Worm (Caenorhabditis elegans) whole organism, L4/young adult: ENCODE results near the gene Y57G11B.2.
A peak's percentile ranks its signal among the peaks of the same experiment; 100 is the strongest.

Experiments
- W03F9.2 ChIP-seq: fragments of 150-350 bp; optimal IDR thresholded peaks from 2 replicates; lab custom pipeline; 2014; ENCODE audit warnings: missing biosample characterization, missing genetic modification characterization
- dao-5 ChIP-seq: sonication (generic microtip); optimal IDR thresholded peaks from 2 replicates; lab custom pipeline; 2016; ENCODE audit warnings: missing genotype, missing genetic modification characterization, moderate library complexity, missing compliant biosample characterization
- him-1 ChIP-seq: sonication (generic microtip); optimal IDR thresholded peaks from 2 replicates; lab custom pipeline; 2016; ENCODE audit warnings: missing genotype, missing genetic modification reagents, missing genetic modification characterization, missing compliant biosample characterization

Gene Y57G11B.2

DNA sequence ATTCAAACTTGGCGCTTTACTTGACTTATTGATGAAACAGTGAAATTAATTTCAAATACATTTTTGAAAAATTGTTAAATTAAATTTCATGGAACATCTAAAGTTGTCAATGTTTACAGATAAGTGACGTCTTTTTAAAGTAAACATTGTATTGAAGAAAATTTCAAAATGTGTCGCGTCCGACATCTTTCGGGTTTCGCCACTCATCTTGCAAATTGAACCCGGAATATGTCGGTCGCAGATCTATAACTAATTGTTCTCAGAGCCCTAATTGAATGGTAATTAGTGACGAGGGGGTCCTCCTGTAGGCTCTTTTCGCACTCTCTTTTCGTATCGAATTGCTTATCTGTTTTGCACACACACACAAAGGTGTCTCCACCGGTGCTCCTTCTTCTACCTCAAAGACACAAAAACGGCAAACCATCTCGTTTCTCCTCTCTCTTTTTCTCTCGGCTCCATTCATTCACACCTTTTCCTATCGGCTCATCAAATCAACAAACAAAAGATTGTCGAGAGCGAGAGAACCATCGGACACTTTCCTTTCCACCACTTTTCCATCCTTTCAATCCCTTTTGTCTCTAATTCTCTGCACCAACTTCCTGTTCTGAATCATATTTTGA is 2.4 kb upstream of the Y57G11B.2 start:
- no peak for TF ChIP-seq him-1 (tag; lab: Kevin White, UChicago)
- TF ChIP-seq dao-5 (tag; lab: Kevin White, UChicago), result no peak
- no peak for TF ChIP-seq W03F9.2 (tag; lab: Kevin White, UChicago)

ce11 chrIV:14571626-14572025 is 6.5 kb downstream of the Y57G11B.2 start:
- no peak for TF ChIP-seq dao-5 (tag; lab: Kevin White, UChicago)
- TF ChIP-seq W03F9.2 (tag; lab: Kevin White, UChicago), result no peak
- no peak for TF ChIP-seq him-1 (tag; lab: Kevin White, UChicago)

DNA sequence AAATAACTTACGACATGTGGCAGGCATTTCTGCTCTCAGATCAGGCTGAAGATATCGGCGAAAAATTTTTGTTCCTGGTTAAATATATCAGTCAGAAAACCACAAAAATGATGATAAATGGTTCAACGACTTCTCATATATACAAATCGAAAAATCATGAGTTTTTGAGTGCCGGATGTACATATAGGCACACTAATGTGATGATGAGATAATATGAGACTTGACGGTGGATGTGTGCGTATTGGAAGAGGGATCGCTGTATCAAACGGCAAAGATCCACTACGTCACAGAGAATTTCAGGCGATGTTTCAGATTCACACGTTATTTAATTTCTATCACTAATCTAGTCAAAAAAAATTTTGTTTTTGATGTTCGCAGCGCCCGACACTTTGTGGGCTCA is 7.4 kb downstream of the Y57G11B.2 start, which contains the start of gene glb-34:
Gene glb-34, minus strand, starts transcription at position 101 of the 400 bp plus-strand sequence.
- TF ChIP-seq him-1 (tag; lab: Kevin White, UChicago) (no peak), W03F9.2 (tag; lab: Kevin White, UChicago) (no peak), dao-5 (tag; lab: Kevin White, UChicago) (no peak)

- TF ChIP-seq him-1 (tag; lab: Kevin White, UChicago) (no peak), W03F9.2 (tag; lab: Kevin White, UChicago) (no peak), dao-5 (tag; lab: Kevin White, UChicago) (no peak)
These were observed 7.9 kb downstream of the Y57G11B.2 start for ce11 chrIV:14573068-14573467.

DNA sequence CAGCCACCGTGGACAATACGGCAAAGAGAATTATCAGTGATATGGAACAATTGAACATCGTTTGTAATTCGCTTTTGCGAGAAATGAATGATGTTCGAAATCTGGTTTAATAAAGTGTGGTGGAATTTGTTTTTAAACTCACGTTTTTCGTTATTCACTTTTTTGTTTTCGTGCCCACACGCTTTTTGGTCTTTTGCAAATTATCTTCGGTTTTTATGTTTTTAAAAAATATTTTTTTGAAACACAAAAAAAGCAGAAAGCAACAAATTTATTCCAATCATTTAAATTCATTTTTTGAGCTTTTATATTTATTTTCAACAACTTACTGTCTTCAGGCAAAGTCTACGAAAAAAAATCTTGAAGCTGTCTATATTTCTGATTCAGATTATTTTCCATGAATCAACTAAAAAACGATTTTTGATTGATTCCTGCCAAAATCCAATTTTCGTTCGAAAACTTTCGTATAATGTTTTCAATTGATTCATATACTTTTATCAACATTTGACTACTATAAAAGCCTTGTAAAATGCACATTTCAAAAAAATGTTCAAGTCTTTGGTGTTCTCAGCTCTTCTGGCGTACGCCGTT is 9.2 kb downstream of the Y57G11B.2 start, which contains the start of the genes Y57G11B.3 and Y57G11B.5:
Gene Y57G11B.3, minus strand, starts transcription at position 101 of the 588 bp plus-strand sequence.
Gene Y57G11B.5, plus strand, starts transcription at position 538 of the 588 bp plus-strand sequence.
- TF ChIP-seq him-1 (tag; lab: Kevin White, UChicago) (no peak), dao-5 (tag; lab: Kevin White, UChicago) (no peak), W03F9.2 (tag; lab: Kevin White, UChicago) (no peak)

ce11 chrIV:14576471-14576870 is 11.3 kb downstream of the Y57G11B.2 start:
- TF ChIP-seq dao-5 (tag; lab: Kevin White, UChicago), result no peak
- TF ChIP-seq W03F9.2 (tag; lab: Kevin White, UChicago), result no peak
- no peak for TF ChIP-seq him-1 (tag; lab: Kevin White, UChicago)

ce11 chrIV:14578650-14579193 is 13.6 kb downstream of the Y57G11B.2 start, which contains the start of gene Y57G11B.8:
TSS of gene Y57G11B.8 (minus strand) at chrIV:14578700.
- no peak for TF ChIP-seq dao-5 (tag; lab: Kevin White, UChicago)
- no peak for TF ChIP-seq W03F9.2 (tag; lab: Kevin White, UChicago)
- TF ChIP-seq him-1 (tag; lab: Kevin White, UChicago), result no peak

- TF ChIP-seq W03F9.2 (tag; lab: Kevin White, UChicago) (no peak), dao-5 (tag; lab: Kevin White, UChicago) (no peak), him-1 (tag; lab: Kevin White, UChicago) (no peak)
These were observed 15.8 kb downstream of the Y57G11B.2 start, which contains the start of gene irld-18 for ce11 chrIV:14580939-14581338. TSS of gene irld-18 (minus strand) at chrIV:14581039.

ce11 chrIV:14586759-14587158 is 21.6 kb downstream of the Y57G11B.2 start:
- TF ChIP-seq W03F9.2 (tag; lab: Kevin White, UChicago), result no peak
- no peak for TF ChIP-seq dao-5 (tag; lab: Kevin White, UChicago)
- TF ChIP-seq him-1 (tag; lab: Kevin White, UChicago), result no peak

ce11 chrIV:14587589-14587988 is 22.4 kb downstream of the Y57G11B.2 start:
- TF ChIP-seq him-1 (tag; lab: Kevin White, UChicago), result no peak
- TF ChIP-seq dao-5 (tag; lab: Kevin White, UChicago), result no peak
- TF ChIP-seq W03F9.2 (tag; lab: Kevin White, UChicago), result no peak

ce11 chrIV:14594249-14594648 is 29.1 kb downstream of the Y57G11B.2 start:
- peak; percentile 64 for TF ChIP-seq W03F9.2 (tag; lab: Kevin White, UChicago)
- no peak for TF ChIP-seq him-1 (tag; lab: Kevin White, UChicago)

DNA sequence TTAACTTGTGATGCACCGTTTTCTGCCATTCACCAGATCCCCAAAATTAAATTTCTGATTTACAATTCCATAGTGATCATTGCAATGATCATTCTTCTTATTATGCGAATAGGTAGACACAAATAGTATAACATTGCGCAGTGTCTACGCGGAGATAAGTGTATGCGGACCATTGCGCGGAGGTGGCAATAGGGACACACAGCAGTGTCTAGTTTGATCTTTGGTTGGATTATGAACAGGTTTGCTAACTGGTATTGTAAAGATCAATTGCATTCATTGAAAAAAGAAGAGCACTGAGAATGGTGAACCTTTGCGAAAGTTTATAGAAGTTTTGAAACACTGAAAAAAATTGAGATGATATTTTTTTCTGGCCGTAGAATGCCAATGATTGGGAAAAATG is 34.2 kb downstream of the Y57G11B.2 start:
- TF ChIP-seq him-1 (tag; lab: Kevin White, UChicago) (no peak), W03F9.2 (tag; lab: Kevin White, UChicago) (no peak), dao-5 (tag; lab: Kevin White, UChicago) (no peak)

ce11 chrIV:14603022-14603421 is 37.9 kb downstream of the Y57G11B.2 start:
- TF ChIP-seq dao-5 (tag; lab: Kevin White, UChicago), result no peak
- no peak for TF ChIP-seq W03F9.2 (tag; lab: Kevin White, UChicago)
- no peak for TF ChIP-seq him-1 (tag; lab: Kevin White, UChicago)
